Worm (Caenorhabditis elegans): ENCODE data around the gene nspc-4.

DNA sequence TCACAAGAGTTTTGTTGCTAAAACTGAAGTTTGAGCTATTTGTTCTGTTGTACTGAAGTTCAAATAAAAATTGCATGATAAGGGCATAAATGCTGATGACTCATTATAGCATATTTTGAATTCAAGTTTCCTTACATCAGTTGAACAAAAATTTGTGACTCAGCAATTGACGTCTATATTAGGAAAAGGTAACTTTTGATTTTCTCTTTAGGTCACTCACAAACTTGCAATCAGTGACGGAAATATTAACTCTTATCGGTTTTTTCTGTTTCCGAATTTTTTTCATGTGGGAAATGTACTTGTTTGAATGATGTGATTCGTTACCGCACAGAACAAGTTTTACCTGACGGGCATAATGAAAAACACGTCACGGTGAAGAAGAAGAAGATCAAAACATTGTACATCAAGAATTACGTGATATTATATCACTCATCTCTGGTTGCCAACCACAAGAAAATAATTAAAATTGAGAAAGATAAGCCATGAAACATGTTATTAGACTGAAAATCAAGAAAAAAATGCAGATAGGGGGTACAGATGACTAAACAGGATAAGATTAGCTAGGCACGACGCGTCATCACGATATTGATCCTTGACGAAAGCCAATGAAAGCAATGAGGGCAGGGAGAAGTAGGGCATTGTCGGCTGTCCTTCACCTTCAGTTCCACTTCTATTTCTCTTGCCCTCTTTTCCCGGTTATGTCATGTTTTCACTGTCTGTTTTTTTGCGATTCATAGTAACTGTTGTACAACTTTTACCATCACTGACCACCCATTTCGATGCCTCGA lies 25.7 kb upstream of the nspc-4 start:
- TF ChIP-seq ceh-14 (tag; optimal IDR thresholded peaks at IDR 0.05) (no peak), Y22D7AL.16 (tag; optimal IDR thresholded peaks at IDR 0.05) (no peak), hlh-6 (tag; optimal IDR thresholded peaks at IDR 0.05) (no peak), nfya-1 (tag; optimal IDR thresholded peaks at IDR 0.05) (no peak), ceh-19 (GFP tag; optimal IDR thresholded peaks at IDR 0.05) (no peak), ref-2 (tag; optimal IDR thresholded peaks at IDR 0.05) (no peak), syd-9 (tag; optimal IDR thresholded peaks at IDR 0.05) (no peak), dmd-4 (tag; optimal IDR thresholded peaks at IDR 0.05; ENCODE audit: borderline replicate concordance) (no peak), dve-1 (tag; optimal IDR thresholded peaks at IDR 0.05) (no peak), ceh-48 (tag; optimal IDR thresholded peaks at IDR 0.05) (no peak)

All from whole organism, late embryonic.